Worm (Caenorhabditis elegans): ENCODE data around the gene R05F9.7.
"Not testable (repeated sequence)": the region's sequence is repeated elsewhere in the genome, so short reads cannot be mapped to it uniquely, and the experiment has no call there.

The R05F9.7 gene

ce11 chrII:4885976-4886375 is at the start of gene R05F9.7:
R05F9.7 (plus strand) TSS chrII:4886276.
- TF ChIP-seq egl-13 (tag; optimal IDR thresholded peaks at IDR 0.05), result no peak
- no peak for TF ChIP-seq hpl-2 (GFP tag; optimal IDR thresholded peaks at IDR 0.05)
- no peak for TF ChIP-seq nhr-85 (tag)
- no peak for TF ChIP-seq nhr-47 (tag; optimal IDR thresholded peaks at IDR 0.05)
- TF ChIP-seq fkh-8 (tag; optimal IDR thresholded peaks at IDR 0.05), result no peak
- no peak for TF ChIP-seq nhr-12 (tag; optimal IDR thresholded peaks at IDR 0.05)
- TF ChIP-seq sox-4 (tag; optimal IDR thresholded peaks at IDR 0.05), result no peak
- no peak for TF ChIP-seq F16B12.6 (tag; optimal IDR thresholded peaks at IDR 0.05)
- no peak for TF ChIP-seq aly-2 (tag; optimal IDR thresholded peaks at IDR 0.05)
- no peak for TF ChIP-seq lir-3 (tag; optimal IDR thresholded peaks at IDR 0.05; ENCODE audit: poor library complexity)
- TF ChIP-seq dpl-1 (GFP tag; optimal IDR thresholded peaks at IDR 0.05), result no peak
- TF ChIP-seq xbp-1 (tag; optimal IDR thresholded peaks at IDR 0.05), result no peak

ce11 chrII:4837659-4838058 is 48.4 kb upstream of the R05F9.7 start, which contains the start of gene C33F10.12:
C33F10.12 (minus strand) TSS chrII:4837759.
- TF ChIP-seq lin-13 (GFP tag; optimal IDR thresholded peaks at IDR 0.05) (no peak), pag-3 (tag; optimal IDR thresholded peaks at IDR 0.05; ENCODE audit: borderline replicate concordance, insufficient read depth) (no peak), dpl-1 (GFP tag; optimal IDR thresholded peaks at IDR 0.05) (no peak), nhr-20 (tag; optimal IDR thresholded peaks at IDR 0.05) (no peak), nhr-76 (tag; optimal IDR thresholded peaks at IDR 0.05) (no peak), ceh-63 (GFP tag; optimal IDR thresholded peaks at IDR 0.05) (no peak), unc-86 (tag; optimal IDR thresholded peaks at IDR 0.05) (no peak), blmp-1 (tag; optimal IDR thresholded peaks at IDR 0.05) (no peak), nhr-84 (tag; optimal IDR thresholded peaks at IDR 0.05) (no peak), ceh-88 (GFP tag; IDR thresholded peaks at IDR 0.05) (no peak)

ce11 chrII:4842143-4842658 is 43.9 kb upstream of the R05F9.7 start, which contains the start of the genes T23B7.2 and nspd-4:
T23B7.2 (minus strand) TSS chrII:4842243.
nspd-4 (plus strand) TSS chrII:4842608.
- not testable (repeated sequence) for TF ChIP-seq lin-35 (GFP tag; optimal IDR thresholded peaks at IDR 0.05); lir-3 (tag; optimal IDR thresholded peaks at IDR 0.05; ENCODE audit: poor library complexity); grh-1 (GFP tag; IDR thresholded peaks at IDR 0.05)

- TF ChIP-seq fkh-8 (tag; optimal IDR thresholded peaks at IDR 0.05), result peak; percentile 25
- TF ChIP-seq lsy-2 (tag; optimal IDR thresholded peaks at IDR 0.05), result no peak
- TF ChIP-seq nhr-71 (tag; optimal IDR thresholded peaks at IDR 0.05), result peak; percentile 29
- no peak for TF ChIP-seq nhr-84 (tag; optimal IDR thresholded peaks at IDR 0.05)
Observed at ce11 chrII:4849885-4850284, 36.2 kb upstream of the R05F9.7 start, which contains the start of gene T23B7.3. T23B7.3 (plus strand) TSS chrII:4850185.

- TF ChIP-seq mdl-1 (tag; optimal IDR thresholded peaks at IDR 0.05) (peak in 1 of 2 experiments; percentile 78), zip-4 (GFP tag; optimal IDR thresholded peaks at IDR 0.05) (peak; percentile 89), ces-1 (GFP tag; optimal IDR thresholded peaks at IDR 0.05) (no peak), elt-3 (tag; optimal IDR thresholded peaks at IDR 0.05) (peak in 3 of 6 experiments; percentile 50 to 90 (median 90)), unc-62 (GFP tag; optimal IDR thresholded peaks at IDR 0.05) (no peak), elt-2 (tag; optimal IDR thresholded peaks at IDR 0.05) (peak; percentile 98), ceh-63 (GFP tag; optimal IDR thresholded peaks at IDR 0.05) (no peak), swsn-7 (tag; optimal IDR thresholded peaks at IDR 0.05) (peak; percentile 97), aha-1 (tag; optimal IDR thresholded peaks at IDR 0.05) (peak; percentile 90), xbp-1 (tag; optimal IDR thresholded peaks at IDR 0.05) (peak; percentile 96), ztf-11 (tag; optimal IDR thresholded peaks at IDR 0.05) (peak in 1 of 2 experiments; percentile 90), hlh-4 (tag; optimal IDR thresholded peaks at IDR 0.05) (peak; percentile 8), nhr-20 (tag; optimal IDR thresholded peaks at IDR 0.05) (peak; percentile 98), tbx-2 (tag; optimal IDR thresholded peaks at IDR 0.05) (peak; percentile 97), aly-2 (tag; optimal IDR thresholded peaks at IDR 0.05) (peak; percentile 88), snu-23 (GFP tag; optimal IDR thresholded peaks at IDR 0.05) (peak; percentile 97), hpl-2 (GFP tag; optimal IDR thresholded peaks at IDR 0.05) (peak; percentile 29), mep-1 (tag; optimal IDR thresholded peaks at IDR 0.05) (peak; percentile 99), nhr-77 (tag; optimal IDR thresholded peaks at IDR 0.05) (peak; percentile 88), efl-1 (optimal IDR thresholded peaks at IDR 0.05) (peak; percentile 91 to 99), efl-1 (GFP tag; optimal IDR thresholded peaks at IDR 0.05 in 1 of 2) (peak; percentile 99 to 100), ceh-8 (GFP tag; optimal IDR thresholded peaks at IDR 0.05) (peak; percentile 93), nhr-28 (tag; optimal IDR thresholded peaks at IDR 0.05) (peak; percentile 44), ceh-90 (tag; optimal IDR thresholded peaks at IDR 0.05) (peak; percentile 57)
Observed at ce11 chrII:4851594-4852106, 34.4 kb upstream of the R05F9.7 start, which contains the start of gene dnj-9. dnj-9 (plus strand) TSS chrII:4852056.

Measured in whole organism, L1 larva.